Worm (Caenorhabditis elegans) whole organism, young adult: Measurements from ENCODE around the gene oma-2.

Experiments used
- C06A6.2 ChIP-seq: fragments of 200-800 bp; sonication (Bioruptor generic); conservative IDR thresholded peaks from 2 replicates; pipeline ENCODE4 v1.3.6; 2022; ENCODE audit warnings: missing genetic modification characterization, missing compliant biosample characterization
- F10E7.11 ChIP-seq: sonication (generic microtip); optimal IDR thresholded peaks from 2 replicates; lab custom pipeline; 2017; ENCODE audit warnings: mild to moderate bottlenecking, missing genetic modification characterization, moderate library complexity, missing compliant biosample characterization
- F23B12.7 ChIP-seq: sonication (generic microtip); optimal IDR thresholded peaks from 2 replicates; lab custom pipeline; 2017; ENCODE audit warnings: missing genetic modification characterization, mild to moderate bottlenecking, missing compliant biosample characterization, antibody characterized with exemption, moderate library complexity; ENCODE audit not compliant: insufficient read depth
- F39B2.1 ChIP-seq: fragments of 200-800 bp; sonication (Bioruptor generic); IDR thresholded peaks from 2 replicates; pipeline ENCODE4 v1.3.6; 2022; ENCODE audit warnings: missing genetic modification reagents, missing genetic modification characterization, missing compliant biosample characterization
- Y53F4B.3 ChIP-seq: fragments of 200-800 bp; sonication (Bioruptor generic); IDR thresholded peaks from 2 replicates; pipeline ENCODE4 v1.3.6; 2022; ENCODE audit warnings: missing genetic modification reagents, missing genetic modification characterization, missing compliant biosample characterization
- Y53G8AR.9 ChIP-seq: fragments of 200-800 bp; sonication (Bioruptor generic); conservative IDR thresholded peaks from 2 replicates; pipeline ENCODE4 v1.3.6; 2022; ENCODE audit warnings: missing genetic modification reagents, missing genetic modification characterization, missing compliant biosample characterization
- Y79H2A.3 ChIP-seq: fragments of 200-800 bp; sonication (Bioruptor generic); conservative IDR thresholded peaks from 2 replicates; pipeline ENCODE4 v1.3.6; 2022; ENCODE audit warnings: missing genetic modification reagents, missing genetic modification characterization, missing compliant biosample characterization
- Y95B8A.8 ChIP-seq: fragments of 200-800 bp; sonication (Bioruptor generic); IDR thresholded peaks from 2 replicates; pipeline ENCODE4 v1.3.6; 2022; ENCODE audit warnings: missing genetic modification reagents, missing genetic modification characterization, missing compliant biosample characterization
- akir-1 ChIP-seq: fragments of 200-800 bp; sonication (Bioruptor generic); optimal IDR thresholded peaks from 2 replicates; lab custom pipeline; 2018; ENCODE audit warnings: mild to moderate bottlenecking, missing genetic modification characterization, moderate library complexity, missing compliant biosample characterization
- ccch-3 ChIP-seq: fragments of 200-800 bp; sonication (Bioruptor generic); optimal IDR thresholded peaks from 2 replicates; lab custom pipeline; 2018; ENCODE audit warnings: mild to moderate bottlenecking, missing genetic modification characterization, missing compliant biosample characterization
- cebp-1 ChIP-seq, 2 experiments: fragments of 200-800 bp in 1 of 2; sonication (Bioruptor generic) in 1 of 2; sonication (generic microtip) in 1 of 2; IDR thresholded peaks in 1 of 2; optimal IDR thresholded peaks in 1 of 2; 2 replicates each; pipeline versions ENCODE4 v1.3.6 to Lab custom; 2017 to 2022; ENCODE audit warnings: missing compliant biosample characterization in 2 of 2, missing genetic modification characterization in 2 of 2, mild to moderate bottlenecking in 1 of 2, missing genetic modification reagents in 1 of 2, moderate library complexity in 1 of 2
- cebp-2 ChIP-seq: fragments of 200-800 bp; sonication (Bioruptor generic); IDR thresholded peaks from 2 replicates; pipeline ENCODE4 v1.3.6; 2022; ENCODE audit warnings: missing genetic modification characterization, missing compliant biosample characterization
- ceh-40 ChIP-seq: fragments of 200-800 bp; sonication (Bioruptor generic); IDR thresholded peaks from 2 replicates; pipeline ENCODE4 v1.3.6; 2022; ENCODE audit warnings: missing genetic modification characterization, missing compliant biosample characterization
- chd-7 ChIP-seq: sonication (generic microtip); optimal IDR thresholded peaks from 2 replicates; lab custom pipeline; 2016; ENCODE audit warnings: mild to moderate bottlenecking, missing genetic modification characterization, moderate library complexity, missing compliant biosample characterization
- die-1 ChIP-seq: sonication (generic microtip); optimal IDR thresholded peaks from 2 replicates; lab custom pipeline; 2016; ENCODE audit warnings: missing genotype, mild to moderate bottlenecking, missing genetic modification characterization, missing compliant biosample characterization
- ekl-4 ChIP-seq: fragments of 200-800 bp; sonication (Bioruptor generic); IDR thresholded peaks from 2 replicates; pipeline ENCODE4 v1.3.6; 2022; ENCODE audit warnings: missing genetic modification reagents, missing genetic modification characterization, missing compliant biosample characterization
- ets-4 ChIP-seq: fragments of 200-800 bp; sonication (Bioruptor generic); optimal IDR thresholded peaks from 2 replicates; lab custom pipeline; 2018; ENCODE audit warnings: mild to moderate bottlenecking, missing genetic modification characterization, missing compliant biosample characterization
- him-1 ChIP-seq: sonication (generic microtip); optimal IDR thresholded peaks from 2 replicates; lab custom pipeline; 2016; ENCODE audit warnings: missing genotype, missing genetic modification reagents, missing genetic modification characterization, missing compliant biosample characterization
- hmg-20 ChIP-seq: fragments of 200-800 bp; sonication (Bioruptor generic); IDR thresholded peaks from 2 replicates; pipeline ENCODE4 v1.3.6; 2022; ENCODE audit warnings: missing genetic modification reagents, missing genetic modification characterization, missing compliant biosample characterization
- let-607 ChIP-seq, 2 experiments: fragments of 200-800 bp in 1 of 2; sonication (Bioruptor generic) in 1 of 2; sonication (generic microtip) in 1 of 2; optimal IDR thresholded peaks; 2 replicates each; lab custom pipeline; 2016 to 2018; ENCODE audit warnings: mild to moderate bottlenecking in 2 of 2, missing compliant biosample characterization in 2 of 2, missing genetic modification characterization in 2 of 2, moderate library complexity in 2 of 2, missing genotype in 1 of 2
- lin-35 ChIP-seq, 3 experiments: fragments of 150-350 bp in 2 of 3; sonication (generic microtip) in 1 of 3; optimal IDR thresholded peaks; 2 replicates each; lab custom pipeline; 2014 to 2018; ENCODE audit warnings: missing biosample characterization in 3 of 3, missing genetic modification characterization in 3 of 3, missing genetic modification reagents in 3 of 3
- lsl-1 ChIP-seq: fragments of 200-800 bp; sonication (Bioruptor generic); optimal IDR thresholded peaks from 2 replicates; lab custom pipeline; 2018; ENCODE audit warnings: mild to moderate bottlenecking, missing genetic modification characterization, moderate library complexity, missing compliant biosample characterization
- mes-4 ChIP-seq: sonication (generic microtip); optimal IDR thresholded peaks from 2 replicates; lab custom pipeline; 2016; ENCODE audit warnings: missing genotype, missing genetic modification characterization, missing compliant biosample characterization
- nfyb-1 ChIP-seq: fragments of 200-800 bp; sonication (Bioruptor generic); IDR thresholded peaks from 2 replicates; pipeline ENCODE4 v1.3.6; 2022; ENCODE audit warnings: missing genetic modification reagents, missing genetic modification characterization, missing compliant biosample characterization
- nhr-27 ChIP-seq: fragments of 200-800 bp; sonication (Bioruptor generic); optimal IDR thresholded peaks from 2 replicates; lab custom pipeline; 2018; ENCODE audit warnings: mild to moderate bottlenecking, missing genetic modification characterization, moderate library complexity, missing compliant biosample characterization
- pbrm-1 ChIP-seq: fragments of 200-800 bp; sonication (Bioruptor generic); IDR thresholded peaks from 2 replicates; pipeline ENCODE4 v1.3.6; 2022; ENCODE audit warnings: missing genetic modification reagents, missing genetic modification characterization, missing compliant biosample characterization
- rcor-1 ChIP-seq: fragments of 200-800 bp; sonication (Bioruptor generic); IDR thresholded peaks from 2 replicates; pipeline ENCODE4 v1.3.6; 2022; ENCODE audit warnings: missing genetic modification reagents, missing genetic modification characterization, missing compliant biosample characterization
- repo-1 ChIP-seq: sonication (generic microtip); optimal IDR thresholded peaks from 2 replicates; lab custom pipeline; 2017; ENCODE audit warnings: mild to moderate bottlenecking, missing genetic modification characterization, missing compliant biosample characterization
- snpc-3.4 ChIP-seq: sonication (generic microtip); optimal IDR thresholded peaks from 2 replicates; lab custom pipeline; 2017; ENCODE audit warnings: missing genetic modification characterization, mild to moderate bottlenecking, missing compliant biosample characterization, antibody characterized with exemption, moderate library complexity, missing genotype, missing genetic modification reagents
- snpc-4 ChIP-seq, 5 experiments: fragments of 150-350 bp in 1 of 5; sonication (generic microtip) in 4 of 5; optimal IDR thresholded peaks; 2 replicates each; lab custom pipeline; 2014 to 2018; ENCODE audit warnings: missing genetic modification characterization in 5 of 5, missing biosample characterization in 3 of 5, antibody characterized with exemption in 2 of 5, mild to moderate bottlenecking in 2 of 5, missing compliant biosample characterization in 2 of 5, missing genotype in 2 of 5, moderate library complexity in 2 of 5, missing genetic modification reagents in 1 of 5
- sptf-2 ChIP-seq: fragments of 200-800 bp; sonication (Bioruptor generic); optimal IDR thresholded peaks from 2 replicates; lab custom pipeline; 2018; ENCODE audit warnings: mild to moderate bottlenecking, missing genetic modification characterization, missing compliant biosample characterization
- tbp1 ChIP-seq: fragments of 200-800 bp; sonication (Bioruptor generic); optimal IDR thresholded peaks from 2 replicates; lab custom pipeline; 2018; ENCODE audit warnings: mild to moderate bottlenecking, missing genetic modification characterization, missing compliant biosample characterization
- tbx-9 ChIP-seq: sonication (generic microtip); optimal IDR thresholded peaks from 2 replicates; lab custom pipeline; 2016; ENCODE audit warnings: borderline replicate concordance, missing genetic modification characterization, inconsistent platforms, missing compliant biosample characterization
- zim-3 ChIP-seq: sonication (generic microtip); optimal IDR thresholded peaks from 2 replicates; lab custom pipeline; 2017; ENCODE audit warnings: mild to moderate bottlenecking, missing genetic modification characterization, moderate library complexity, missing compliant biosample characterization
- ztf-18 ChIP-seq: sonication (generic microtip); optimal IDR thresholded peaks from 2 replicates; lab custom pipeline; 2016; ENCODE audit warnings: missing genotype, mild to moderate bottlenecking, missing genetic modification characterization, missing compliant biosample characterization
- ztf-25 ChIP-seq: fragments of 200-800 bp; sonication (Bioruptor generic); IDR thresholded peaks from 2 replicates; pipeline ENCODE4 v1.3.6; 2022; ENCODE audit warnings: missing genetic modification reagents, missing genetic modification characterization, missing compliant biosample characterization
- ztf-26 ChIP-seq: sonication (generic microtip); optimal IDR thresholded peaks from 2 replicates; lab custom pipeline; 2017; ENCODE audit warnings: missing genetic modification characterization, missing compliant biosample characterization
- ztf-3 ChIP-seq: fragments of 200-800 bp; sonication (Bioruptor generic); optimal IDR thresholded peaks from 2 replicates; lab custom pipeline; 2018; ENCODE audit warnings: mild to moderate bottlenecking, missing genetic modification characterization, missing compliant biosample characterization

Gene oma-2

ce11 chrV:8031121-8031520 is 1.9 kb downstream of the oma-2 start, which contains the start of gene vars-1 (continued):
- TF ChIP-seq mes-4 (tag; lab: Kevin White, UChicago) = no peak
- no peak for TF ChIP-seq nfyb-1
- peak; percentile 6 for TF ChIP-seq tbp1
- no peak for TF ChIP-seq him-1 (tag; lab: Kevin White, UChicago)
- 0 out of 2 replicates have a peak, but pooled peaks have one; percentile 16 for TF ChIP-seq Y95B8A.8 (GFP tag; lab: Robert Waterston, UW)
- TF ChIP-seq ztf-26 (tag; lab: Kevin White, UChicago) = no peak
- no peak for TF ChIP-seq F39B2.1 (GFP tag; lab: Robert Waterston, UW)
- TF ChIP-seq pbrm-1 (GFP tag; lab: Robert Waterston, UW) = no peak
- no peak for TF ChIP-seq ztf-25 (GFP tag; lab: Robert Waterston, UW)
- no peak for TF ChIP-seq ets-4 (GFP tag; lab: Kevin White, UChicago)
- no peak for TF ChIP-seq ztf-18 (tag; lab: Kevin White, UChicago)
- no peak for TF ChIP-seq C06A6.2 (GFP tag; lab: Robert Waterston, UW)
- TF ChIP-seq ekl-4 (GFP tag; lab: Robert Waterston, UW) = 0 out of 2 replicates have a peak, but pooled peaks have one; percentile 47
- no peak for TF ChIP-seq chd-7
- TF ChIP-seq rcor-1 (GFP tag; lab: Robert Waterston, UW) = no peak
- no peak for TF ChIP-seq cebp-2
- TF ChIP-seq repo-1 (tag; lab: Kevin White, UChicago) = no peak
- no peak for TF ChIP-seq snpc-3.4
- peak in 2 of 3 experiments; percentile 18 to 77 for TF ChIP-seq lin-35 (GFP tag; optimal IDR thresholded peaks at IDR 0.05; lab: Kevin White, UChicago)
- peak; percentile 53 for TF ChIP-seq lsl-1 (GFP tag; lab: Kevin White, UChicago)
- no peak for TF ChIP-seq die-1
- TF ChIP-seq ceh-40 (GFP tag; lab: Robert Waterston, UW) = no peak
- TF ChIP-seq zim-3 = no peak
- no peak for TF ChIP-seq F10E7.11 (tag; lab: Kevin White, UChicago)
- TF ChIP-seq snpc-4 (GFP tag; optimal IDR thresholded peaks at IDR 0.05; lab: Kevin White, UChicago) = no peak
- TF ChIP-seq snpc-4 (tag; optimal IDR thresholded peaks at IDR 0.05; lab: Kevin White, UChicago) = peak in 2 of 4 experiments; percentile 11 to 50
- TF ChIP-seq cebp-1 (GFP tag; IDR thresholded peaks at IDR 0.05; lab: Robert Waterston, UW) = no peak
- peak; percentile 42 for TF ChIP-seq cebp-1 (tag; optimal IDR thresholded peaks at IDR 0.05; lab: Kevin White, UChicago)
- TF ChIP-seq akir-1 (GFP tag; lab: Kevin White, UChicago) = no peak
- TF ChIP-seq sptf-2 (GFP tag; lab: Kevin White, UChicago) = no peak
- no peak for TF ChIP-seq ztf-3 (GFP tag; lab: Kevin White, UChicago)
- no peak; the same call in 1 of the 2 replicates for TF ChIP-seq Y53G8AR.9 (GFP tag; lab: Robert Waterston, UW)
- TF ChIP-seq Y79H2A.3 (GFP tag; lab: Robert Waterston, UW) = no peak
- TF ChIP-seq hmg-20 (GFP tag; lab: Robert Waterston, UW) = no peak
- TF ChIP-seq Y53F4B.3 (GFP tag; lab: Robert Waterston, UW) = no peak

- TF ChIP-seq let-607 (tag; optimal IDR thresholded peaks at IDR 0.05; lab: Kevin White, UChicago) (no peak), F23B12.7 (no peak), nhr-27 (no peak), tbx-9 (tag; lab: Kevin White, UChicago) (no peak), ccch-3 (GFP tag; lab: Kevin White, UChicago) (no peak)
- TF ChIP-seq, all 124 proteins: peak for 0
Measured at ce11 chrV:8034811-8035210, 5.6 kb downstream of the oma-2 start, which contains the start of gene algn-12. TSS of gene algn-12 (plus strand) at chrV:8035111.
